Worm (Caenorhabditis elegans): ENCODE results near the gene F34D10.9.

DNA sequence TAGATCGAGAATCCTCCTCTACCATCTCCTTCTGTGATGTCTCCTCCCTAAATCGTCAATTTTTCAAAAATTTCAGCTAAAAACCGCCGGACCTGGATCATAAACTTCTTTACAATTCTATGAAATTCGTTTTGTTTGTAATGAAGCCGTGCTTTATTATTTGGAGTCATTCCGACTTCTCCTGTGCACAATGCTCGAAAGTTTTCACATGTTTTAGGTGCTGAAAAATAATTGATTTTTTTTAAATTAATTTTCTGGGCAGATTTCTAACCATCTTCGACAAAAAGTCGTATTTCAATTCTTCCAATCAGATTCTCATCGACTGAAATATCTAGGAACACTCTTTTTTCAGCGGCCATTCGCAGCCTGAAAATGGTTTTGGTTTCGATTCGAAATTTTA, 30.1 kb downstream of the F34D10.9 start, which contains the start of gene cyn-9:
- no peak for TF ChIP-seq nfya-1 (tag; optimal IDR thresholded peaks at IDR 0.05)
- TF ChIP-seq ceh-9 (tag; optimal IDR thresholded peaks at IDR 0.05) = no peak
- TF ChIP-seq nhr-11 (tag; optimal IDR thresholded peaks at IDR 0.05) = no peak
- no peak for TF ChIP-seq lin-11 (tag; optimal IDR thresholded peaks at IDR 0.05)
- no peak for TF ChIP-seq ttx-3 (tag; optimal IDR thresholded peaks at IDR 0.05)
- no peak for TF ChIP-seq ama-1 (optimal IDR thresholded peaks at IDR 0.05)
- TF ChIP-seq pha-4 (tag; optimal IDR thresholded peaks at IDR 0.05) = no peak
- no peak for TF ChIP-seq nhr-232 (tag; optimal IDR thresholded peaks at IDR 0.05)
- no peak for TF ChIP-seq pros-1 (tag; optimal IDR thresholded peaks at IDR 0.05)
- TF ChIP-seq sdc-2 (tag; optimal IDR thresholded peaks at IDR 0.05) = no peak

Data from whole organism, late embryonic.